Worm (Caenorhabditis elegans) whole organism, early embryonic: ENCODE measurements around the gene F22E5.9.
"Not testable (repeated sequence)": the region's sequence is repeated elsewhere in the genome, so short reads cannot be mapped to it uniquely, and the experiment has no call there.

Experiments used
- B0310.2 ChIP-seq: sonication (generic microtip); optimal IDR thresholded peaks from 2 replicates; lab custom pipeline; 2016; ENCODE audit warnings: mild to moderate bottlenecking, missing genetic modification characterization, missing compliant biosample characterization
- F13C5.2 ChIP-seq: sonication (generic microtip); optimal IDR thresholded peaks from 2 replicates; lab custom pipeline; 2017; ENCODE audit warnings: mild to moderate bottlenecking, missing genetic modification characterization, inconsistent platforms, missing compliant biosample characterization
- aly-1 ChIP-seq: sonication (generic microtip); optimal IDR thresholded peaks from 2 replicates; lab custom pipeline; 2016; ENCODE audit warnings: missing genetic modification characterization, missing compliant biosample characterization
- ama-1 ChIP-seq: fragments of 150-350 bp; optimal IDR thresholded peaks from 2 replicates; lab custom pipeline; 2014
- ceh-13 ChIP-seq: fragments of 200-800 bp; sonication (Bioruptor generic); optimal IDR thresholded peaks from 2 replicates; lab custom pipeline; 2018; ENCODE audit warnings: mild to moderate bottlenecking, missing genetic modification characterization, missing compliant biosample characterization
- ceh-36 ChIP-seq: sonication (generic microtip); optimal IDR thresholded peaks from 2 replicates; lab custom pipeline; 2016; ENCODE audit warnings: missing genetic modification characterization, inconsistent platforms, missing compliant biosample characterization
- ets-7 ChIP-seq: sonication (generic microtip); optimal IDR thresholded peaks from 2 replicates; lab custom pipeline; 2016; ENCODE audit warnings: missing genotype, missing genetic modification characterization, missing compliant biosample characterization
- flt-1 ChIP-seq: fragments of 200-800 bp; sonication (Bioruptor generic); IDR thresholded peaks from 2 replicates; pipeline ENCODE4 v1.3.6; 2022; ENCODE audit warnings: missing genetic modification characterization, missing compliant biosample characterization
- hmbx-1 ChIP-seq: sonication (generic microtip); optimal IDR thresholded peaks from 2 replicates; lab custom pipeline; 2016; ENCODE audit warnings: mild to moderate bottlenecking, missing genetic modification characterization, missing compliant biosample characterization
- hmg-4 ChIP-seq: fragments of 200-800 bp; sonication (Bioruptor generic); optimal IDR thresholded peaks from 2 replicates; lab custom pipeline; 2018; ENCODE audit warnings: mild to moderate bottlenecking, missing genetic modification characterization, missing compliant biosample characterization
- hnd-1 ChIP-seq: sonication (generic microtip); optimal IDR thresholded peaks from 2 replicates; lab custom pipeline; 2016; ENCODE audit warnings: missing genetic modification characterization, missing compliant biosample characterization
- pes-1 ChIP-seq: fragments of 200-800 bp; sonication (Bioruptor generic); IDR thresholded peaks from 2 replicates; pipeline ENCODE4 v1.3.6; 2022; ENCODE audit warnings: missing genetic modification reagents, missing genetic modification characterization, missing compliant biosample characterization
- scrt-1 ChIP-seq: fragments of 200-800 bp; sonication (Bioruptor generic); IDR thresholded peaks from 2 replicates; pipeline ENCODE4 v1.3.6; 2022; ENCODE audit warnings: missing genetic modification characterization, missing compliant biosample characterization
- sea-1 ChIP-seq: fragments of 200-800 bp; sonication (Bioruptor generic); conservative IDR thresholded peaks from 2 replicates; pipeline ENCODE4 v1.3.6; 2022; ENCODE audit warnings: missing genetic modification characterization, missing compliant biosample characterization
- tbx-11 ChIP-seq: fragments of 200-800 bp; sonication (Bioruptor generic); IDR thresholded peaks from 2 replicates; pipeline ENCODE4 v1.3.6; 2022; ENCODE audit warnings: missing genetic modification characterization, missing compliant biosample characterization
- tbx-37 ChIP-seq: fragments of 200-800 bp; sonication (Bioruptor generic); conservative IDR thresholded peaks from 2 replicates; pipeline ENCODE4 v1.3.6; 2022; ENCODE audit warnings: missing genetic modification reagents, missing genetic modification characterization, missing compliant biosample characterization
- tra-4 ChIP-seq: sonication (generic microtip); optimal IDR thresholded peaks from 2 replicates; lab custom pipeline; 2017; ENCODE audit warnings: missing genetic modification characterization, missing compliant biosample characterization

F22E5.9 gene

DNA sequence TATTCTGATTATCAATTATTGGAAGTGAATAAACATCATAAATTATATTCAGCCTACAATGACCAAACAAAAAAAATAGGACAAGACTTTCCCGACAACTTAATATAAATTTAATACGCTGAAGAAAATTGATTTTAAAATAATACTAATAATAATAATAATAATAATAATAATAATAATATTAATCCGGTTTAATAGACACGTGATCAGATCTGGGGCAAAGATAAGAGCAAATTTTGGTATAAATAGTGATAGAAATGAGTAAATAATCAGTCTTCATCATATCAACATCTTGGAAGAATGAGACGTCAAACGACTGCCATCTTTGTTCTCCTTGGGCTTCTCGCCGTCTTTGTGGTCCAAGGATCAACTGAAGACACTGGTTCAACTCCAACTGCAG lies 19.0 kb upstream of the F22E5.9 start, which contains the start of gene msrp-6:
Gene msrp-6 (plus strand): TSS at position 301 of the 400 bp plus-strand sequence.
- TF ChIP-seq ama-1 (lab: Kevin White, UChicago); hmg-4 (GFP tag; lab: Kevin White, UChicago); hmbx-1 (tag; lab: Kevin White, UChicago): not testable (repeated sequence)

DNA sequence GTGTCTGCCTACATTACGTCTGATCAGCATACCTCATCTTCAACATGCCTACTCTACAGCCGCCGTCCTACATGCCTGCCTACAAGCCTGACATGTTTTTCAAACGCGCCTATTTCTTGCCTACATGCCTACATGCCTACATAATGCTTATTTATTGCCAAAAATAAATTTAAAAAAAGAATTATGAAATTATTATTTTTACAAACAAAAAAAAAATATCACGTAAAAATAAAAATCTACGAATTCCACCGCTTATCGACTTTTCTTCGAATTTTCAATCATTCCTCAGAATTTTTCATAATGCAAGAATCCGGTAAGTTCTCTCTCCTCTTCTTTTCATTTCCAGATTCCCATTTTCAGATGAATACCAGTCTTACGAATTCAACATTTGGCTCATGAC lies 15.7 kb upstream of the F22E5.9 start, which contains the start of gene D2062.5:
Gene D2062.5 (plus strand): TSS at position 301 of the 400 bp plus-strand sequence.
- TF ChIP-seq hnd-1, result no peak
- no peak for TF ChIP-seq ama-1 (lab: Kevin White, UChicago)
- no peak for TF ChIP-seq pes-1 (GFP tag; lab: Robert Waterston, UW)
- no peak for TF ChIP-seq F13C5.2 (tag; lab: Kevin White, UChicago)
- no peak for TF ChIP-seq tbx-11 (GFP tag; lab: Robert Waterston, UW)

DNA sequence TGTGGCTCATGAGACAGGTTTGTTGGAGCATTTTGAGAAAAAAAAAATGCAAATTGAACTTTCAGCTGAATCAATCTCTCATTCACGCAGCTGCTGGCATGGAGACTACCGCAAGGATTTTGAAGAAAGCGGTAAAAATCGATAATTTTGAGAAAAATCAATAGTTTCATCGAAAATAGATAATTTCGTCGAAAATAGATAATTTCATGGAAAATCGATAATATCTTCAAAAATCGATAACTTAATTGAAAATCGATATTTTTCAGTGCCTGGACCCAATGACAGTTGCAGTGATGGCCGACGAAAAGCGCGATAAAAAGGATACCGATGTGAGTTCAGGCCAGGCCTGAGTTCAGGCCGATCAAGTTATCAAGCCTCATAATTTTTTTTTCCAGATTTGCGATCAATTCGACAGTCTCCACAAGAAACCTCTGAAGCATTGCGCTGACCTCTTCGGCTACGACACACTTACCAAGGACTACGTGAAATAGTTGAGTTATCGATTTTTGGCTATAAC lies 15.2 kb upstream of the F22E5.9 start, which contains the start of gene D2062.4:
Gene D2062.4 (plus strand): TSS at position 467 of the 517 bp plus-strand sequence.
- TF ChIP-seq hnd-1; scrt-1 (GFP tag; lab: Robert Waterston, UW); pes-1 (GFP tag; lab: Robert Waterston, UW): not testable (repeated sequence)

DNA sequence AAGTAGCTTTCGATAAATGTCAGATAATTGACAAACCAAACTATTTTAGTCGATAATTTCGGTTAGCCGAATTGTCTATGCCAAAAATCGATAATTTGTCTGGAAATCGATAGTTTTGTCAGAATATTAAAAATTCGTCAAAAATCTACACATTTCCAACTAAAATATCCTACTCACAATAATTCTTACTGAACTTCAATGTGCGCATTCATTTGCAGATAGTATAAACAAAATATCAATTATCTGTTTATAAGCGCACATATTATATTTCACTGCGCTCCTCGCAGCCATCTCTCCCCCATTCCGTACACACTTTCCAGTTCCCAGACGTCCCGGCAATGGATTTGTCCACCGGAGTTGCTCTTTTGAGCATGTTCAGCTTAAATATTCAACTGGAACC lies 13.4 kb upstream of the F22E5.9 start, which contains the start of gene lgc-28:
Gene lgc-28 (plus strand): TSS at position 301 of the 400 bp plus-strand sequence.
- TF ChIP-seq pes-1 (GFP tag; lab: Robert Waterston, UW) (no peak), hmbx-1 (tag; lab: Kevin White, UChicago) (no peak), ceh-36 (no peak), flt-1 (GFP tag; lab: Robert Waterston, UW) (no peak), tbx-11 (GFP tag; lab: Robert Waterston, UW) (no peak), ama-1 (lab: Kevin White, UChicago) (no peak), B0310.2 (tag; lab: Kevin White, UChicago) (no peak), aly-1 (tag; lab: Kevin White, UChicago) (no peak), hnd-1 (no peak), scrt-1 (GFP tag; lab: Robert Waterston, UW) (no peak), tbx-37 (no peak), ets-7 (no peak), hmg-4 (GFP tag; lab: Kevin White, UChicago) (no peak), sea-1 (GFP tag; lab: Robert Waterston, UW) (no peak), tra-4 (no peak), F13C5.2 (tag; lab: Kevin White, UChicago) (no peak)

DNA sequence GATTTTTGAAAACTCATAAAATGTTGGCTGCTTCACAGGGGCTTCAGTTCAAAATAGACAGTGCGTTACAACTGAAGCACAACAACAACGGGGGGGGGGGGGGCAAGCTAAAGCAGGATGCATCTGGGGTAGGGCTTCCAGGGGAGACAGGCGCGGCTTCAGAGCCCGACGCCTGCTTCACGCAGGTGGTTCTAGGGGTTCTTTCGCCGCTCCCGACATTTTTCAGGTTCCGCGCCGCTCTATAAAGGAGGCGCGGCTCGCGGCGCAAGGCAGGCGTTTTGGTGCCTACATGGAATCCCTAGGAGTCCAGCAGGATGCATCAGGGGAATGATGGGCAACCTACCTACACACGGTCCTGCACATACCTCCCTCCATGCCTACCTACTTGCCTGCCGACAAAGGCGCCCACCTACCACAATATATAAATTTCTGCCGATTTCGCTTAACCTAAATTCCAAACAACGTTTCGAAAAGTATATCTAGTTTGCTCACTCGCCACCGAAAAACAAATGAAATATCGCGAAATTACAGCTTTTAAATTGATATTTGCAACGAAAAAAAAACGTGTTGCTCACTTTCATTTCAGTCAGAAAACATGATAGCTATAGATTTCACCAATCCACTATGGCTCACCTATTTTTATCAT lies 10.9 kb upstream of the F22E5.9 start, which contains the start of gene sri-71:
Gene sri-71 (plus strand): TSS at position 596 of the 646 bp plus-strand sequence.
- no peak for TF ChIP-seq scrt-1 (GFP tag; lab: Robert Waterston, UW)

DNA sequence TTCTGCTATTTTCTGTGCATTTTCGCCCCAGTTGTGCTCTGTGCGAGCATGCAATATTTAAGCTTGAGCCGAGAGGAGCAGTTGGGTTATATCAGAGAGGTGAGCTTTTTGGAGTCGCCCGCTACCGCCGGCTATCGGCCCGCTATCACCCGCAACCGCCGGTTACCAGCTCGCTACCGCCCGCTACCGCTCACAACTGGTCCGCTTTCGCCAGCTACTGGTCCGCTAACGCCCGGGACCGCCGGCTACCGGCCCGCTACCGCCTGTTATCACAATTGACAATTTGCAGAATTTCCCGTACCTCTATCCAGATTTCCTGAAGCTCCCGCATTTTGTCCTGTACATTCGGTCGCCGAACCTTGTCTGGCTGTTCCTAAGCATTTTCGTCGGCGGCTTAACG lies 9.8 kb upstream of the F22E5.9 start:
- TF ChIP-seq scrt-1 (GFP tag; lab: Robert Waterston, UW) (no peak), B0310.2 (tag; lab: Kevin White, UChicago) (no peak), aly-1 (tag; lab: Kevin White, UChicago) (no peak), sea-1 (GFP tag; lab: Robert Waterston, UW) (no peak), ama-1 (lab: Kevin White, UChicago) (no peak), ceh-13 (GFP tag; lab: Kevin White, UChicago) (no peak), F13C5.2 (tag; lab: Kevin White, UChicago) (no peak), tbx-11 (GFP tag; lab: Robert Waterston, UW) (no peak), ets-7 (no peak), pes-1 (GFP tag; lab: Robert Waterston, UW) (no peak), tbx-37 (no peak), flt-1 (GFP tag; lab: Robert Waterston, UW) (no peak), hmbx-1 (tag; lab: Kevin White, UChicago) (no peak), ceh-36 (no peak), hnd-1 (no peak), tra-4 (no peak), hmg-4 (GFP tag; lab: Kevin White, UChicago) (no peak)

DNA sequence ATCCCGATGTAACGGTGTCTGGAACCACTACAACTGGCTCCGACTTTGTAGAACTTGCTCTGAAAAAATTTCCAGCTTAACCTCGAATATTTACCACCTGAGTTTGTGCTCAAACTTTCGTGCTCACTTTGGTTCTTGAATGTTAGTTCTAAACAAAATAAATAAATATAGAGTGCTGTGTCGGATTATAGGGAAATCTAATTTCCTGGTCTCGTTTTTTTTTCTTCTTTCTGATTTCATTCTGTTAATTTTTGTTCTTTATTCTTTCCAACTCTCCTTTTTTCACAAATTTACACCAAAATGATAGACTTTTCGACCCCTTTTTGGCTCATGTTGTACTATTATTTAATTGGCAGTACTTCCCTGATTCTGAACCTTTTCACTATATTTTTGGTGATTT lies 8.9 kb upstream of the F22E5.9 start, which contains the start of gene sri-37:
Gene sri-37 (plus strand): TSS at position 301 of the 400 bp plus-strand sequence.
- TF ChIP-seq flt-1 (GFP tag; lab: Robert Waterston, UW), result no peak
- no peak for TF ChIP-seq ets-7
- TF ChIP-seq scrt-1 (GFP tag; lab: Robert Waterston, UW), result no peak
- TF ChIP-seq hnd-1, result no peak
- TF ChIP-seq hmg-4 (GFP tag; lab: Kevin White, UChicago), result no peak
- no peak for TF ChIP-seq ama-1 (lab: Kevin White, UChicago)
- no peak for TF ChIP-seq sea-1 (GFP tag; lab: Robert Waterston, UW)
- no peak for TF ChIP-seq tbx-11 (GFP tag; lab: Robert Waterston, UW)
- TF ChIP-seq B0310.2 (tag; lab: Kevin White, UChicago), result no peak
- TF ChIP-seq tbx-37, result no peak
- no peak for TF ChIP-seq hmbx-1 (tag; lab: Kevin White, UChicago)

DNA sequence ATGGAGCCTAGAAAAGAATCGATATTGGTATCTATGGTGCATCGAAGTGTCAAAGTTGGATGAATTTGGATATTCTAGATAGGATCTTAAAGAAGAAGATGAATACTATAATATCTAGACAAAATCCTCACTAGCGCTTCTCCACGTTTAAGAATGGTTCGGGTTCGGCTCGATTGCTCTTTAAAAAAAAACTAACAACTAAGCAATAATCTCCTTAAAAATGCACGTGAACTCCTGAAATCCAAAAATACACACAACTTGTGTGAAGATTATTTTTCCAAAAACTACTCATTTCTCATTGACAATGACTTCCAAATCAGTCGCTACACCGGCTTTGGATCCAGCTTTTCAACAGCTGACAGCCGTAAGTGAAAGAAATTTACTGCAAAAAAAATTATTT lies 7.0 kb upstream of the F22E5.9 start, which contains the start of gene D2062.1:
Gene D2062.1 (plus strand): TSS at position 301 of the 400 bp plus-strand sequence.
- TF ChIP-seq hnd-1, result no peak
- TF ChIP-seq tbx-37, result no peak
- TF ChIP-seq flt-1 (GFP tag; lab: Robert Waterston, UW), result no peak
- no peak for TF ChIP-seq ama-1 (lab: Kevin White, UChicago)
- TF ChIP-seq aly-1 (tag; lab: Kevin White, UChicago), result no peak
- no peak for TF ChIP-seq pes-1 (GFP tag; lab: Robert Waterston, UW)
- TF ChIP-seq ceh-36, result no peak
- no peak for TF ChIP-seq ets-7
- no peak for TF ChIP-seq hmg-4 (GFP tag; lab: Kevin White, UChicago)
- TF ChIP-seq tra-4, result no peak
- no peak for TF ChIP-seq hmbx-1 (tag; lab: Kevin White, UChicago)
- TF ChIP-seq scrt-1 (GFP tag; lab: Robert Waterston, UW), result no peak
